Fruit fly (Drosophila melanogaster): ENCODE measurements around the gene Cyp313a5.

- TF ChIP-seq pad (GFP tag; optimal IDR thresholded peaks at IDR 0.05) (no peak), Mnt (GFP tag; optimal IDR thresholded peaks at IDR 0.05) (no peak), kay (GFP tag; ENCODE audit: borderline replicate concordance) (no peak), bab1 (GFP tag; optimal IDR thresholded peaks at IDR 0.05) (no peak), CG12768 (GFP tag; optimal IDR thresholded peaks at IDR 0.05) (no peak), toe (GFP tag; optimal IDR thresholded peaks at IDR 0.05) (no peak), tj (GFP tag; optimal IDR thresholded peaks at IDR 0.05) (no peak), CG14711 (tag; optimal IDR thresholded peaks at IDR 0.05) (no peak), cic (GFP tag; optimal IDR thresholded peaks at IDR 0.05) (no peak), CG7101 (tag; optimal IDR thresholded peaks at IDR 0.05) (no peak)
These were observed 24.0 kb upstream of the Cyp313a5 start, which contains the start of the genes CG44037 and svp for dm6 chr3R:12258437-12258836.
